Worm (Caenorhabditis elegans) whole organism, L3 larva: ENCODE measurements around the gene F16H6.4.

Experiments
- ZK546.5 ChIP-seq: sonication (generic microtip); optimal IDR thresholded peaks from 2 replicates; lab custom pipeline; 2017; ENCODE audit warnings: missing biosample characterization, missing genetic modification characterization
- aly-2 ChIP-seq: fragments of 150-350 bp; optimal IDR thresholded peaks from 2 replicates; lab custom pipeline; 2014; ENCODE audit warnings: missing biosample characterization, missing genetic modification characterization
- ama-1 ChIP-seq: fragments of 150-350 bp; optimal IDR thresholded peaks from 2 replicates; lab custom pipeline; 2018
- ceh-82 ChIP-seq: fragments of 150-350 bp; optimal IDR thresholded peaks from 2 replicates; lab custom pipeline; 2014; ENCODE audit warnings: missing biosample characterization, missing genetic modification characterization
- ceh-9 ChIP-seq: sonication (generic microtip); optimal IDR thresholded peaks from 2 replicates; lab custom pipeline; 2018; ENCODE audit warnings: missing biosample characterization, missing genetic modification characterization
- daf-12 ChIP-seq: fragments of 150-350 bp; optimal IDR thresholded peaks from 2 replicates; lab custom pipeline; 2014; ENCODE audit warnings: missing biosample characterization, missing genetic modification reagents, missing genetic modification characterization
- egl-27 ChIP-seq: sonication (generic microtip); optimal IDR thresholded peaks from 4 replicates; lab custom pipeline; 2017; ENCODE audit warnings: missing biosample characterization, missing genetic modification reagents, missing genetic modification characterization
- egl-5 ChIP-seq: fragments of 150-350 bp; optimal IDR thresholded peaks from 2 replicates; lab custom pipeline; 2017; ENCODE audit warnings: missing biosample characterization, missing genetic modification reagents, missing genetic modification characterization, inconsistent platforms
- elt-1 ChIP-seq: fragments of 150-350 bp; optimal IDR thresholded peaks from 2 replicates; lab custom pipeline; 2014; ENCODE audit warnings: missing biosample characterization, missing genetic modification characterization
- elt-2 ChIP-seq: sonication (generic microtip); optimal IDR thresholded peaks from 2 replicates; lab custom pipeline; 2016; ENCODE audit warnings: missing genetic modification reagents, mild to moderate bottlenecking, missing genetic modification characterization, missing compliant biosample characterization
- elt-3 ChIP-seq, 3 experiments: fragments of 150-350 bp in 1 of 3; sonication (generic microtip) in 2 of 3; optimal IDR thresholded peaks; 2 replicates in 2 of 3; 4 replicates in 1 of 3; lab custom pipeline; 2014 to 2017; ENCODE audit warnings: missing biosample characterization in 3 of 3, missing genetic modification characterization in 3 of 3
- eor-1 ChIP-seq, 2 experiments: fragments of 150-350 bp; optimal IDR thresholded peaks; 2 replicates each; lab custom pipeline; 2014 to 2018; ENCODE audit warnings: missing biosample characterization in 2 of 2, missing genetic modification characterization in 2 of 2
- fkh-10 ChIP-seq: sonication (generic microtip); optimal IDR thresholded peaks from 2 replicates; lab custom pipeline; 2017; ENCODE audit warnings: missing biosample characterization, missing genetic modification reagents, missing genetic modification characterization
- fkh-2 ChIP-seq: fragments of 150-350 bp; optimal IDR thresholded peaks from 2 replicates; lab custom pipeline; 2014; ENCODE audit warnings: missing biosample characterization, missing genetic modification reagents, missing genetic modification characterization
- fos-1 ChIP-seq: fragments of 150-350 bp; optimal IDR thresholded peaks from 2 replicates; lab custom pipeline; 2014; ENCODE audit warnings: missing biosample characterization, missing genetic modification characterization
- lin-39 ChIP-seq: fragments of 150-350 bp; optimal IDR thresholded peaks from 2 replicates; lab custom pipeline; 2018; ENCODE audit warnings: missing biosample characterization, missing genetic modification reagents, missing genetic modification characterization
- lsy-12 ChIP-seq: sonication (generic microtip); optimal IDR thresholded peaks from 2 replicates; lab custom pipeline; 2016; ENCODE audit warnings: mild to moderate bottlenecking, missing genetic modification characterization, missing compliant biosample characterization
- mdl-1 ChIP-seq: fragments of 150-350 bp; optimal IDR thresholded peaks from 2 replicates; lab custom pipeline; 2014; ENCODE audit warnings: missing biosample characterization, missing genetic modification characterization
- nfya-1 ChIP-seq: sonication (generic microtip); optimal IDR thresholded peaks from 2 replicates; lab custom pipeline; 2017; ENCODE audit warnings: missing genetic modification characterization, mild to moderate bottlenecking, missing compliant biosample characterization, antibody characterized with exemption, moderate library complexity; ENCODE audit not compliant: insufficient read depth
- nhr-11 ChIP-seq: fragments of 150-350 bp; optimal IDR thresholded peaks from 2 replicates; lab custom pipeline; 2014; ENCODE audit warnings: missing biosample characterization, missing genetic modification characterization
- nhr-12 ChIP-seq: fragments of 150-350 bp; optimal IDR thresholded peaks from 2 replicates; lab custom pipeline; 2014; ENCODE audit warnings: missing biosample characterization, missing genetic modification characterization
- nhr-237 ChIP-seq: fragments of 150-350 bp; optimal IDR thresholded peaks from 2 replicates; lab custom pipeline; 2014; ENCODE audit warnings: missing biosample characterization, missing genetic modification characterization
- nhr-67 ChIP-seq: fragments of 150-350 bp; optimal IDR thresholded peaks from 2 replicates; lab custom pipeline; 2014; ENCODE audit warnings: missing biosample characterization, missing genetic modification characterization
- nhr-76 ChIP-seq: fragments of 150-350 bp; sonication (generic microtip); optimal IDR thresholded peaks from 5 replicates; lab custom pipeline; 2014; ENCODE audit warnings: missing biosample characterization, missing genetic modification characterization
- nhr-77 ChIP-seq: fragments of 150-350 bp; optimal IDR thresholded peaks from 2 replicates; lab custom pipeline; 2014; ENCODE audit warnings: missing biosample characterization, missing genetic modification characterization
- pqm-1 ChIP-seq: fragments of 150-350 bp; optimal IDR thresholded peaks from 2 replicates; lab custom pipeline; 2017; ENCODE audit warnings: missing biosample characterization, missing genetic modification characterization, inconsistent platforms
- sea-2 ChIP-seq: fragments of 150-350 bp; sonication (generic microtip); optimal IDR thresholded peaks from 4 replicates; lab custom pipeline; 2014; ENCODE audit warnings: missing biosample characterization, missing genetic modification reagents, missing genetic modification characterization
- skn-1 ChIP-seq: fragments of 150-350 bp; optimal IDR thresholded peaks from 2 replicates; lab custom pipeline; 2014; ENCODE audit warnings: missing biosample characterization, missing genetic modification characterization
- tbx-2 ChIP-seq: sonication (generic microtip); optimal IDR thresholded peaks from 2 replicates; lab custom pipeline; 2016; ENCODE audit warnings: mild to moderate bottlenecking, missing genetic modification characterization, missing compliant biosample characterization
- unc-39 ChIP-seq: sonication (generic microtip); optimal IDR thresholded peaks from 4 replicates; lab custom pipeline; 2017; ENCODE audit warnings: missing biosample characterization, missing genetic modification characterization
- unc-62 ChIP-seq: fragments of 150-350 bp; sonication (generic microtip); optimal IDR thresholded peaks from 4 replicates; lab custom pipeline; 2014; ENCODE audit warnings: missing biosample characterization, missing genetic modification reagents, missing genetic modification characterization
- zag-1 ChIP-seq: fragments of 150-350 bp; optimal IDR thresholded peaks from 2 replicates; lab custom pipeline; 2014; ENCODE audit warnings: missing biosample characterization, missing genetic modification characterization
- ztf-11 ChIP-seq: fragments of 150-350 bp; optimal IDR thresholded peaks from 2 replicates; lab custom pipeline; 2014; ENCODE audit warnings: missing biosample characterization, missing genetic modification characterization
- ztf-4 ChIP-seq: fragments of 150-350 bp; optimal IDR thresholded peaks from 2 replicates; lab custom pipeline; 2014; ENCODE audit warnings: missing biosample characterization, missing genetic modification characterization

The F16H6.4 gene

ce11 chrV:18178659-18179058 is 19.9 kb upstream of the F16H6.4 start, which contains the start of gene C31G12.4:
Gene C31G12.4 (minus strand): TSS chrV:18178759.
- TF ChIP-seq eor-1 (tag; optimal IDR thresholded peaks at IDR 0.05; lab: Kevin White, UChicago) = no peak
- no peak for TF ChIP-seq daf-12 (tag; lab: Kevin White, UChicago)
- TF ChIP-seq lin-39 = no peak
- TF ChIP-seq ZK546.5 (tag; lab: Kevin White, UChicago) = no peak
- TF ChIP-seq nhr-77 (tag; lab: Kevin White, UChicago) = no peak
- no peak for TF ChIP-seq ceh-9 (tag; lab: Kevin White, UChicago)

DNA sequence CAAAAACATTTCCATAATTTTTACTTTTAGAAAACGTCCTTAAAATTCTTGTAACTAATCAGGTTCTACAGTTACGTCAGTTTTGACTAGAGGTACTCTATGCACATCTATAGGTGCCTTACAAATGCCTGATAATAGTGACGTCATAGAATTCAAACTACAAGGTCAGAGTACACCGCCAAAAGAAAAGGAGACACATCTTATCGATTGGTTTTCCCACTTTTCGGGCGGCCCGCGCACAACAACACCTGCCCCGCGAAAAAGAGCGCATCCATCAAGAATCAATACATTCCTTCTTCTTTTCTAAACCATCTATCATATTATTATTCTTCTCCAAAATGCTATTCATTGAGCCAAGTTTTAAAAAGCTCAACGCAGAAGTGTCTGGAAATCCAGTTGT is 18.9 kb upstream of the F16H6.4 start, which contains the start of gene C31G12.1:
TSS of gene C31G12.1 (plus strand) at position 301 of the 400 bp plus-strand sequence.
- TF ChIP-seq elt-1 (tag; lab: Kevin White, UChicago) = no peak
- no peak for TF ChIP-seq mdl-1 (tag; lab: Kevin White, UChicago)
- TF ChIP-seq ceh-82 (tag; lab: Kevin White, UChicago) = no peak
- no peak for TF ChIP-seq nhr-11 (tag; lab: Kevin White, UChicago)
- no peak for TF ChIP-seq zag-1
- TF ChIP-seq ama-1 (lab: Kevin White, UChicago) = no peak
- no peak for TF ChIP-seq nhr-77 (tag; lab: Kevin White, UChicago)
- TF ChIP-seq nhr-76 (tag; lab: Kevin White, UChicago) = no peak
- no peak for TF ChIP-seq nhr-67 (tag; lab: Kevin White, UChicago)
- TF ChIP-seq unc-62 (GFP tag; lab: Kevin White, UChicago) = no peak
- TF ChIP-seq nhr-12 (tag; lab: Kevin White, UChicago) = no peak
- no peak for TF ChIP-seq nhr-237 (tag; lab: Kevin White, UChicago)
- no peak for TF ChIP-seq ztf-11 (tag; lab: Kevin White, UChicago)
- no peak for TF ChIP-seq unc-39 (tag; lab: Kevin White, UChicago)
- no peak for TF ChIP-seq egl-5
- TF ChIP-seq nfya-1 (tag; lab: Kevin White, UChicago) = no peak
- TF ChIP-seq ztf-4 (tag; lab: Kevin White, UChicago) = no peak
- TF ChIP-seq fkh-10 (GFP tag; lab: Kevin White, UChicago) = no peak
- TF ChIP-seq, all 47 proteins: peak for 0

ce11 chrV:18184910-18185309 is 13.6 kb upstream of the F16H6.4 start, which contains the start of gene C31G12.3:
Gene C31G12.3 (plus strand): TSS chrV:18185210.
- TF ChIP-seq zag-1 = no peak
- TF ChIP-seq elt-1 (tag; lab: Kevin White, UChicago) = no peak
- TF ChIP-seq skn-1 (tag; lab: Kevin White, UChicago) = no peak
- no peak for TF ChIP-seq pqm-1 (tag; lab: Kevin White, UChicago)
- no peak for TF ChIP-seq nhr-76 (tag; lab: Kevin White, UChicago)
- TF ChIP-seq lin-39 = no peak
- TF ChIP-seq nhr-77 (tag; lab: Kevin White, UChicago) = no peak
- TF ChIP-seq tbx-2 (tag; lab: Kevin White, UChicago) = no peak
- TF ChIP-seq lsy-12 (tag; lab: Kevin White, UChicago) = no peak
- no peak for TF ChIP-seq elt-2
- no peak for TF ChIP-seq fkh-2
- TF ChIP-seq egl-5 = no peak
- no peak for TF ChIP-seq daf-12 (tag; lab: Kevin White, UChicago)
- TF ChIP-seq egl-27 (tag; lab: Kevin White, UChicago) = no peak
- TF ChIP-seq ztf-11 (tag; lab: Kevin White, UChicago) = no peak
- no peak for TF ChIP-seq fos-1
- TF ChIP-seq nhr-12 (tag; lab: Kevin White, UChicago) = no peak
- no peak for TF ChIP-seq ztf-4 (tag; lab: Kevin White, UChicago)
- no peak for TF ChIP-seq ceh-82 (tag; lab: Kevin White, UChicago)
- TF ChIP-seq fkh-10 (GFP tag; lab: Kevin White, UChicago) = no peak

ce11 chrV:18188328-18188727 is 10.2 kb upstream of the F16H6.4 start, which contains the start of gene clec-245:
Gene clec-245 (minus strand): TSS chrV:18188428.
- no peak for TF ChIP-seq fos-1
- TF ChIP-seq aly-2 = no peak
- no peak for TF ChIP-seq daf-12 (tag; lab: Kevin White, UChicago)
- no peak for TF ChIP-seq nhr-77 (tag; lab: Kevin White, UChicago)
- no peak for TF ChIP-seq sea-2
- TF ChIP-seq nhr-11 (tag; lab: Kevin White, UChicago) = no peak
- TF ChIP-seq fkh-2 = no peak
- TF ChIP-seq ceh-82 (tag; lab: Kevin White, UChicago) = no peak
- no peak for TF ChIP-seq elt-3 (tag; optimal IDR thresholded peaks at IDR 0.05; lab: Kevin White, UChicago)
- TF ChIP-seq, all 47 proteins: peak for 0
